Comparison of ENCODE assay signal across 2 fruit fly cellular contexts in genomic region chrX:22917886-22918285, dm6.
TF ChIP-seq lines count a peak whose summit lies in the region.

No protein-coding gene starts in this region.

- TF ChIP-seq CTCF in whole organism, embryonic (GFP tag; optimal IDR thresholded peaks at IDR 0.05; lab: Kevin White, UChicago) = no peak

TF ChIP-seq in whole organism, embryonic, 481 proteins besides CTCF, POLR2A, EP300 and RAD21:
- TF ChIP-seq Vsx1 (GFP tag; optimal IDR thresholded peaks at IDR 0.05; lab: Kevin White, UChicago) (no peak), Trl (optimal IDR thresholded peaks at IDR 0.05; lab: Kevin White, UChicago) (peak; percentile 37 to 47), Trl (GFP tag; optimal IDR thresholded peaks at IDR 0.05; lab: Kevin White, UChicago) (no peak), CG2199 (GFP tag; IDR thresholded peaks at IDR 0.05; lab: Robert Waterston, UW) (peak; percentile 72; the same call in 2 of the 3 replicates), CG11504 (tag; optimal IDR thresholded peaks at IDR 0.05; lab: Kevin White, UChicago) (peak; percentile 96), CG6689 (GFP tag; IDR thresholded peaks at IDR 0.05; lab: Robert Waterston, UW) (peak; percentile 41; the same call in 1 of the 2 replicates)

TF ChIP-seq in whole organism, pupa, 21 proteins besides CTCF, POLR2A, EP300 and RAD21:
- no peak for TF ChIP-seq gl (tag; optimal IDR thresholded peaks at IDR 0.05; lab: Kevin White, UChicago)
- peak; percentile 19 for TF ChIP-seq CG8159 (tag; optimal IDR thresholded peaks at IDR 0.05; lab: Kevin White, UChicago)
